Worm (Caenorhabditis elegans) whole organism, L4 larva: ENCODE data around the gene gem-1.

Source experiments
- ama-1 ChIP-seq: fragments of 150-350 bp; optimal IDR thresholded peaks from 2 replicates; lab custom pipeline; 2014; ENCODE audit warnings: inconsistent platforms, mixed read lengths
- jun-1 ChIP-seq: fragments of 150-350 bp; optimal IDR thresholded peaks from 2 replicates; lab custom pipeline; 2014; ENCODE audit warnings: missing biosample characterization, missing genetic modification reagents, missing genetic modification characterization
- lin-13 ChIP-seq: fragments of 150-350 bp; optimal IDR thresholded peaks from 2 replicates; lab custom pipeline; 2014; ENCODE audit warnings: missing biosample characterization, missing genetic modification reagents, missing genetic modification characterization
- lir-3 ChIP-seq: sonication (generic microtip); optimal IDR thresholded peaks from 2 replicates; lab custom pipeline; 2016; ENCODE audit warnings: mild to moderate bottlenecking, missing genetic modification characterization, missing compliant biosample characterization
- mdl-1 ChIP-seq, 2 experiments: fragments of 150-350 bp in 1 of 2; sonication (generic microtip) in 1 of 2; optimal IDR thresholded peaks; 2 replicates each; lab custom pipeline; 2014 to 2017; ENCODE audit warnings: missing biosample characterization in 2 of 2, missing genetic modification characterization in 2 of 2
- nhr-6 ChIP-seq: fragments of 150-350 bp; optimal IDR thresholded peaks from 2 replicates; lab custom pipeline; 2014; ENCODE audit warnings: missing biosample characterization, missing genetic modification characterization
- sdz-12 ChIP-seq: fragments of 200-800 bp; sonication (Bioruptor generic); optimal IDR thresholded peaks from 2 replicates; lab custom pipeline; 2018; ENCODE audit warnings: mild to moderate bottlenecking, missing genetic modification characterization, missing compliant biosample characterization
- unc-130 ChIP-seq: sonication (generic microtip); optimal IDR thresholded peaks from 2 replicates; lab custom pipeline; 2016; ENCODE audit warnings: missing genetic modification reagents, missing genetic modification characterization, missing compliant biosample characterization
- unc-39 ChIP-seq: sonication (generic microtip); optimal IDR thresholded peaks from 2 replicates; lab custom pipeline; 2017; ENCODE audit warnings: missing biosample characterization, missing genetic modification characterization

- TF ChIP-seq mdl-1 (tag; optimal IDR thresholded peaks at IDR 0.05; lab: Kevin White, UChicago) = no peak
- no peak for TF ChIP-seq lir-3 (tag; lab: Kevin White, UChicago)
- TF ChIP-seq nhr-6 (tag; lab: Kevin White, UChicago) = no peak
- TF ChIP-seq ama-1 (lab: Kevin White, UChicago) = no peak
- no peak for TF ChIP-seq sdz-12 (GFP tag; lab: Kevin White, UChicago)
- TF ChIP-seq unc-130 = no peak
- TF ChIP-seq jun-1 (tag; lab: Kevin White, UChicago) = no peak
- TF ChIP-seq unc-39 = no peak
- no peak for TF ChIP-seq lin-13 (GFP tag; lab: Kevin White, UChicago)
Observed at ce11 chrX:13411306-13411705, 34.5 kb upstream of the gem-1 start.
